Worm (Caenorhabditis elegans): ENCODE measurements around the gene C49G7.12.

DNA sequence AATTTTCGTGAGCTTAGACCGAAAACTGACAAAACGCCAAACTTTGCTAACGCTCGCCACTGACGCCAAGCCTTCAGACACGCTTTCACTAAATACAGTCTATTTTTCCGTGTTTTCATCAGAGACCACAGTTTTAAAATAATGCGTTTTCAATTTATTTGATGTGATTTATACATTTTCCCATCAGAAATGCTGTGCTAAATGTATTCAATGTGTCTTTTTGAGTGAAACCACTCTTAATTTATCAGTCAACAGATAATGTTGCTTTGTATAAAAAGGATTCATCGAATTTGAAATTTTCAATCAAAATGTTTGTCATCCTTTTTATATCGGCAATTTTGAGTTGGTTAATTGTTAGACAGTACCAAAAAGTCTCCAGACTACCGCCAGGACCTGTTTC, 6.9 kb upstream of the C49G7.12 start, which contains the start of gene cyp-35A4:
- TF ChIP-seq him-1 (tag; optimal IDR thresholded peaks at IDR 0.05) (no peak), dao-5 (tag; optimal IDR thresholded peaks at IDR 0.05) (no peak), W03F9.2 (tag; optimal IDR thresholded peaks at IDR 0.05) (no peak)

Measured in whole organism, L4/young adult.